Fruit fly (Drosophila melanogaster): ENCODE results near the gene fd96Ca.

DNA sequence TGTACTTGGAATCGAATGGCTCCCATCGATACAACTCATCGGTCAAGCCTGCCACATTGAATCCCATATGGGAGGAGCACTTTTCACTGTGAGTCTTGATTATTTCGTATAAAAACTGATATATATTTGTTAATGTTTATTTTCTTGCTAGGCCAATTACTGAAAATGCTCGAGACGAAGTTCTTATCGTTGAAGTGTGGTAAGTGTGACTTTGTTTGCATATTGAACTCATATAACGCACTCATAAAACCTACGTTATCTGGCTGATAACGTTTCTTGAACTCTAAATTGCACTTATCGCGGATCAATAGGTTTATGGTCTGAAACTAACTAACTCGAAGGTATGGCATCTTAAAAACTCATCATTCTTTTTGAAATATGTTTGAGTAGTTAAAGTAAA, 22.0 kb upstream of the fd96Ca start:
- TF ChIP-seq Sin3A (optimal IDR thresholded peaks at IDR 0.05) (no peak), psq (optimal IDR thresholded peaks at IDR 0.05) (no peak), Myc (optimal IDR thresholded peaks at IDR 0.05) (no peak), ttk (optimal IDR thresholded peaks at IDR 0.05) (no peak)
